Worm (Caenorhabditis elegans) whole organism, mixed stage, embryonic: ENCODE measurements around the gene Y62E10A.24.

Source experiments
- M03D4.4 ChIP-seq: sonication (generic microtip); optimal IDR thresholded peaks from 2 replicates; lab custom pipeline; 2017; ENCODE audit warnings: mild to moderate bottlenecking, missing genetic modification characterization, missing compliant biosample characterization
- bed-3 ChIP-seq: fragments of 200-800 bp; sonication (Bioruptor generic); optimal IDR thresholded peaks from 3 replicates; lab custom pipeline; 2018; ENCODE audit warnings: mild to moderate bottlenecking, missing genetic modification characterization, moderate library complexity, missing compliant biosample characterization
- blmp-1 ChIP-seq: fragments of 150-350 bp; optimal IDR thresholded peaks from 2 replicates; lab custom pipeline; 2014; ENCODE audit warnings: missing biosample characterization, missing genetic modification characterization
- ceh-39 ChIP-seq: fragments of 150-350 bp; optimal IDR thresholded peaks from 2 replicates; lab custom pipeline; 2014; ENCODE audit warnings: missing biosample characterization, missing genetic modification characterization
- ceh-43 ChIP-seq: fragments of 200-800 bp; sonication (Bioruptor generic); optimal IDR thresholded peaks from 2 replicates; lab custom pipeline; 2018; ENCODE audit warnings: mild to moderate bottlenecking, missing genetic modification characterization, moderate library complexity, missing compliant biosample characterization
- ceh-83 ChIP-seq: fragments of 200-800 bp; sonication (Bioruptor generic); optimal IDR thresholded peaks from 2 replicates; lab custom pipeline; 2018; ENCODE audit warnings: mild to moderate bottlenecking, missing genetic modification characterization, missing compliant biosample characterization
- ces-1 ChIP-seq: fragments of 150-350 bp; optimal IDR thresholded peaks from 2 replicates; lab custom pipeline; 2014; ENCODE audit warnings: missing biosample characterization, missing genetic modification reagents, missing genetic modification characterization
- cnd-1 ChIP-seq: fragments of 200-800 bp; sonication (Bioruptor generic); optimal IDR thresholded peaks from 2 replicates; lab custom pipeline; 2018; ENCODE audit warnings: mild to moderate bottlenecking, missing genetic modification characterization, missing compliant biosample characterization
- drap-1 ChIP-seq: fragments of 200-800 bp; sonication (Bioruptor generic); optimal IDR thresholded peaks from 3 replicates; lab custom pipeline; 2018; ENCODE audit warnings: mild to moderate bottlenecking, missing genetic modification characterization, missing compliant biosample characterization
- elt-3 ChIP-seq: fragments of 150-350 bp; optimal IDR thresholded peaks from 2 replicates; lab custom pipeline; 2014; ENCODE audit warnings: missing biosample characterization, missing genetic modification characterization
- flh-1 ChIP-seq: fragments of 200-800 bp; sonication (Bioruptor generic); optimal IDR thresholded peaks from 2 replicates; lab custom pipeline; 2018; ENCODE audit warnings: mild to moderate bottlenecking, missing genetic modification characterization, moderate library complexity, missing compliant biosample characterization
- ham-2 ChIP-seq: fragments of 200-800 bp; sonication (Bioruptor generic); optimal IDR thresholded peaks from 2 replicates; lab custom pipeline; 2018; ENCODE audit warnings: mild to moderate bottlenecking, missing genetic modification characterization, missing compliant biosample characterization
- hlh-1 ChIP-seq: fragments of 150-350 bp; optimal IDR thresholded peaks from 2 replicates; lab custom pipeline; 2014; ENCODE audit warnings: missing biosample characterization, missing genetic modification reagents, missing genetic modification characterization
- lin-13 ChIP-seq: fragments of 150-350 bp; optimal IDR thresholded peaks from 2 replicates; lab custom pipeline; 2014; ENCODE audit warnings: missing biosample characterization, missing genetic modification characterization
- lin-32 ChIP-seq: fragments of 200-800 bp; sonication (Bioruptor generic); optimal IDR thresholded peaks from 2 replicates; lab custom pipeline; 2018; ENCODE audit warnings: mild to moderate bottlenecking, missing genetic modification characterization, missing compliant biosample characterization
- lsy-2 ChIP-seq: fragments of 150-350 bp; optimal IDR thresholded peaks from 2 replicates; lab custom pipeline; 2014; ENCODE audit warnings: missing biosample characterization, missing genetic modification characterization
- mep-1 ChIP-seq: fragments of 150-350 bp; optimal IDR thresholded peaks from 2 replicates; lab custom pipeline; 2017; ENCODE audit warnings: missing biosample characterization, missing genetic modification reagents, missing genetic modification characterization, inconsistent platforms
- mls-2 ChIP-seq: sonication (generic microtip); optimal IDR thresholded peaks from 2 replicates; lab custom pipeline; 2016; ENCODE audit warnings: mild to moderate bottlenecking, missing genetic modification characterization, moderate library complexity, missing compliant biosample characterization
- nhr-12 ChIP-seq: fragments of 150-350 bp; optimal IDR thresholded peaks from 2 replicates; lab custom pipeline; 2014; ENCODE audit warnings: missing biosample characterization, missing genetic modification characterization
- nhr-2 ChIP-seq: fragments of 150-350 bp; optimal IDR thresholded peaks from 2 replicates; lab custom pipeline; 2014; ENCODE audit warnings: missing biosample characterization, missing genetic modification characterization
- nhr-237 ChIP-seq: fragments of 150-350 bp; optimal IDR thresholded peaks from 2 replicates; lab custom pipeline; 2014; ENCODE audit warnings: missing biosample characterization, missing genetic modification characterization
- nhr-28 ChIP-seq: fragments of 150-350 bp; optimal IDR thresholded peaks from 2 replicates; lab custom pipeline; 2014; ENCODE audit warnings: missing biosample characterization, missing genetic modification characterization
- nhr-76 ChIP-seq: sonication (generic microtip); optimal IDR thresholded peaks from 2 replicates; lab custom pipeline; 2017; ENCODE audit warnings: missing biosample characterization, missing genetic modification characterization
- pha-4 ChIP-seq: fragments of 150-350 bp; optimal IDR thresholded peaks from 2 replicates; lab custom pipeline; 2018; ENCODE audit warnings: missing biosample characterization, missing genetic modification reagents, missing genetic modification characterization
- sem-2 ChIP-seq: fragments of 200-800 bp; sonication (Bioruptor generic); optimal IDR thresholded peaks from 2 replicates; lab custom pipeline; 2018; ENCODE audit warnings: mild to moderate bottlenecking, missing genetic modification characterization, missing compliant biosample characterization
- snpc-4 ChIP-seq: fragments of 150-350 bp; optimal IDR thresholded peaks from 2 replicates; lab custom pipeline; 2014; ENCODE audit warnings: missing biosample characterization, missing genetic modification characterization
- sptf-1 ChIP-seq: sonication (generic microtip); optimal IDR thresholded peaks from 2 replicates; lab custom pipeline; 2017; ENCODE audit warnings: mild to moderate bottlenecking, missing genetic modification characterization, moderate library complexity, missing compliant biosample characterization
- tbx-8 ChIP-seq: fragments of 200-800 bp; sonication (Bioruptor generic); optimal IDR thresholded peaks from 2 replicates; lab custom pipeline; 2018; ENCODE audit warnings: mild to moderate bottlenecking, missing genetic modification characterization, moderate library complexity, missing compliant biosample characterization
- unc-120 ChIP-seq: sonication (generic microtip); optimal IDR thresholded peaks from 2 replicates; lab custom pipeline; 2017; ENCODE audit warnings: missing genetic modification characterization, missing compliant biosample characterization; ENCODE audit not compliant: poor library complexity, severe bottlenecking
- unc-39 ChIP-seq: fragments of 150-350 bp; optimal IDR thresholded peaks from 2 replicates; lab custom pipeline; 2014; ENCODE audit warnings: missing biosample characterization, missing genetic modification characterization
- unc-62 ChIP-seq: fragments of 150-350 bp; optimal IDR thresholded peaks from 2 replicates; lab custom pipeline; 2014; ENCODE audit warnings: missing biosample characterization, missing genetic modification reagents, missing genetic modification characterization
- zip-8 ChIP-seq: fragments of 150-350 bp; optimal IDR thresholded peaks from 2 replicates; lab custom pipeline; 2014; ENCODE audit warnings: missing biosample characterization, missing genetic modification characterization
- ztf-11 ChIP-seq: fragments of 150-350 bp; optimal IDR thresholded peaks from 2 replicates; lab custom pipeline; 2014; ENCODE audit warnings: missing biosample characterization, missing genetic modification characterization

Gene Y62E10A.24

ce11 chrIV:13370235-13370739 is at the start of gene Y62E10A.24, which contains the start of the genes rla-2 and popl-7:
Gene Y62E10A.24, plus strand, starts transcription at chrIV:13370710.
Gene rla-2, minus strand, starts transcription at chrIV:13370285.
Gene popl-7, plus strand, starts transcription at chrIV:13370689.
- TF ChIP-seq elt-3 = no peak
- no peak for TF ChIP-seq bed-3 (GFP tag; lab: Kevin White, UChicago)
- TF ChIP-seq lsy-2 (tag; lab: Kevin White, UChicago) = peak; percentile 87
- TF ChIP-seq, all 35 proteins: peak for 1

- no peak for TF ChIP-seq nhr-237 (tag; lab: Kevin White, UChicago)
- no peak for TF ChIP-seq elt-3
- no peak for TF ChIP-seq M03D4.4 (tag; lab: Kevin White, UChicago)
- TF ChIP-seq unc-62 (GFP tag; lab: Kevin White, UChicago) = no peak
- no peak for TF ChIP-seq sem-2
- TF ChIP-seq lin-32 (GFP tag; lab: Kevin White, UChicago) = no peak
- TF ChIP-seq sptf-1 (tag; lab: Kevin White, UChicago) = no peak
- TF ChIP-seq ztf-11 (tag; lab: Kevin White, UChicago) = no peak
- TF ChIP-seq hlh-1 (tag; lab: Kevin White, UChicago) = no peak
- no peak for TF ChIP-seq nhr-76 (tag; lab: Kevin White, UChicago)
- TF ChIP-seq cnd-1 (tag; lab: Kevin White, UChicago) = no peak
- no peak for TF ChIP-seq nhr-12
- TF ChIP-seq lsy-2 (tag; lab: Kevin White, UChicago) = no peak
- TF ChIP-seq, all 35 proteins: peak for 0
Observed at ce11 chrIV:13322429-13322828, 48.1 kb upstream of the Y62E10A.24 start.

ce11 chrIV:13323823-13324359 is 46.6 kb upstream of the Y62E10A.24 start, which contains the start of gene fat-2:
Gene fat-2, plus strand, starts transcription at chrIV:13323873.
- no peak for TF ChIP-seq blmp-1
- TF ChIP-seq zip-8 (tag; lab: Kevin White, UChicago) = no peak
- TF ChIP-seq cnd-1 (tag; lab: Kevin White, UChicago) = no peak
- no peak for TF ChIP-seq tbx-8
- TF ChIP-seq drap-1 (GFP tag; lab: Kevin White, UChicago) = no peak
- no peak for TF ChIP-seq ceh-43 (GFP tag; lab: Kevin White, UChicago)
- no peak for TF ChIP-seq lin-13
- no peak for TF ChIP-seq nhr-2
- TF ChIP-seq ztf-11 (tag; lab: Kevin White, UChicago) = no peak
- no peak for TF ChIP-seq ces-1 (GFP tag; lab: Kevin White, UChicago)
- no peak for TF ChIP-seq hlh-1 (tag; lab: Kevin White, UChicago)
- TF ChIP-seq mep-1 (tag; lab: Kevin White, UChicago) = no peak
- no peak for TF ChIP-seq flh-1 (GFP tag; lab: Kevin White, UChicago)
- TF ChIP-seq sem-2 = no peak

- TF ChIP-seq unc-62 (GFP tag; lab: Kevin White, UChicago) (no peak), blmp-1 (no peak), sptf-1 (tag; lab: Kevin White, UChicago) (no peak), nhr-2 (no peak), mep-1 (tag; lab: Kevin White, UChicago) (no peak), pha-4 (tag; lab: Kevin White, UChicago) (no peak), mls-2 (tag; lab: Kevin White, UChicago) (no peak), ceh-83 (no peak), nhr-76 (tag; lab: Kevin White, UChicago) (no peak), ceh-43 (GFP tag; lab: Kevin White, UChicago) (no peak), flh-1 (GFP tag; lab: Kevin White, UChicago) (no peak), ham-2 (no peak), snpc-4 (no peak), unc-39 (tag; lab: Kevin White, UChicago) (no peak)
Observed at ce11 chrIV:13327064-13327463, 43.4 kb upstream of the Y62E10A.24 start.

- TF ChIP-seq ceh-83 (no peak), unc-120 (tag; lab: Kevin White, UChicago) (no peak), nhr-12 (no peak), nhr-28 (tag; lab: Kevin White, UChicago) (no peak), elt-3 (no peak), lin-13 (no peak), blmp-1 (no peak), nhr-237 (tag; lab: Kevin White, UChicago) (no peak), pha-4 (tag; lab: Kevin White, UChicago) (no peak), lsy-2 (tag; lab: Kevin White, UChicago) (no peak), ztf-11 (tag; lab: Kevin White, UChicago) (no peak), unc-62 (GFP tag; lab: Kevin White, UChicago) (no peak), sptf-1 (tag; lab: Kevin White, UChicago) (no peak), hlh-1 (tag; lab: Kevin White, UChicago) (no peak), ceh-39 (no peak)
Observed at ce11 chrIV:13328059-13328458, 42.5 kb upstream of the Y62E10A.24 start, which contains the start of gene far-6. Gene far-6, plus strand, starts transcription at chrIV:13328359.
